Fruit fly (Drosophila melanogaster): ENCODE data around the gene CG17202.

CG17202 gene

dm6 chr3R:12433764-12434163 lies 11.2 kb downstream of the CG17202 start, which contains the start of the genes Aos1 and Srlp:
Aos1 (minus strand) TSS chr3R:12433822.
Srlp (plus strand) TSS chr3R:12434098.
- TF ChIP-seq CG34367 (tag; optimal IDR thresholded peaks at IDR 0.05) (no peak), CG15710 (tag; optimal IDR thresholded peaks at IDR 0.05) (peak; percentile 63), Snoo (tag; optimal IDR thresholded peaks at IDR 0.05) (peak; percentile 32), CG32121 (GFP tag; IDR thresholded peaks at IDR 0.05) (0 out of 2 replicates have a peak, but pooled peaks have one; percentile 29), CG9948 (tag; optimal IDR thresholded peaks at IDR 0.05) (peak; percentile 41), CG17806 (tag; optimal IDR thresholded peaks at IDR 0.05) (peak; percentile 35), Pif1B (GFP tag; optimal IDR thresholded peaks at IDR 0.05) (no peak)

- TF ChIP-seq fd96Ca (GFP tag; IDR thresholded peaks at IDR 0.05) (no peak), CG10348 (GFP tag; IDR thresholded peaks at IDR 0.05) (no peak), CG34367 (tag; optimal IDR thresholded peaks at IDR 0.05) (no peak), Snoo (tag; optimal IDR thresholded peaks at IDR 0.05) (no peak), CG15710 (tag; optimal IDR thresholded peaks at IDR 0.05) (no peak), CG8301 (tag; optimal IDR thresholded peaks at IDR 0.05) (no peak), CG12605 (GFP tag; IDR thresholded peaks at IDR 0.05) (no peak), gl (tag; optimal IDR thresholded peaks at IDR 0.05) (no peak), Pif1A (GFP tag; optimal IDR thresholded peaks at IDR 0.05) (no peak), CG14655 (GFP tag; optimal IDR thresholded peaks at IDR 0.05) (no peak), Pif1B (GFP tag; optimal IDR thresholded peaks at IDR 0.05) (no peak), CG8159 (tag; optimal IDR thresholded peaks at IDR 0.05) (no peak)
Measured at dm6 chr3R:12435948-12436347, 13.4 kb downstream of the CG17202 start, which contains the start of gene Desat2. Desat2 (plus strand) TSS chr3R:12436248.

- TF ChIP-seq CG8301 (tag; optimal IDR thresholded peaks at IDR 0.05) (no peak), CG4496 (GFP tag; IDR thresholded peaks at IDR 0.05) (no peak), D1 (tag; optimal IDR thresholded peaks at IDR 0.05) (no peak), CG32121 (GFP tag; IDR thresholded peaks at IDR 0.05) (no peak), Ets98B (GFP tag; IDR thresholded peaks at IDR 0.05) (no peak), CG8159 (tag; optimal IDR thresholded peaks at IDR 0.05) (no peak), fd96Ca (GFP tag; IDR thresholded peaks at IDR 0.05) (no peak)
Measured at dm6 chr3R:12439039-12439400, 16.5 kb downstream of the CG17202 start, which contains the start of the genes CG17207 and CG46427. CG17207 (minus strand) TSS chr3R:12439139. CG46427 (minus strand) TSS chr3R:12439139.

- TF ChIP-seq CG8159 (tag; optimal IDR thresholded peaks at IDR 0.05): no peak
- peak; percentile 5 for TF ChIP-seq EcR (GFP tag; optimal IDR thresholded peaks at IDR 0.05)
Measured at dm6 chr3R:12439401-12440143, 17.0 kb downstream of the CG17202 start, which contains the start of gene Desat1. Desat1 (plus strand) TSS chr3R:12439600.

- TF ChIP-seq Ets98B (GFP tag; IDR thresholded peaks at IDR 0.05) (peak; percentile 20; the same call in 1 of the 2 replicates), Pif1A (GFP tag; optimal IDR thresholded peaks at IDR 0.05) (no peak), EcR (GFP tag; optimal IDR thresholded peaks at IDR 0.05) (no peak), CG4496 (GFP tag; IDR thresholded peaks at IDR 0.05) (peak; percentile 32; the same call in 1 of the 3 replicates), CG8159 (tag; optimal IDR thresholded peaks at IDR 0.05) (no peak), CG15710 (tag; optimal IDR thresholded peaks at IDR 0.05) (no peak)
Measured at dm6 chr3R:12441008-12441606, 18.5 kb downstream of the CG17202 start.

- TF ChIP-seq CG14655 (GFP tag; optimal IDR thresholded peaks at IDR 0.05) (peak; percentile 76), Ets98B (GFP tag; IDR thresholded peaks at IDR 0.05) (no peak), CG15710 (tag; optimal IDR thresholded peaks at IDR 0.05) (peak; percentile 28), CG10348 (GFP tag; IDR thresholded peaks at IDR 0.05) (no peak), CG34367 (tag; optimal IDR thresholded peaks at IDR 0.05) (no peak), EcR (GFP tag; optimal IDR thresholded peaks at IDR 0.05) (peak; percentile 62), CG4496 (GFP tag; IDR thresholded peaks at IDR 0.05) (peak; percentile 61; the same call in 2 of the 3 replicates), D1 (tag; optimal IDR thresholded peaks at IDR 0.05) (peak; percentile 45), rn (GFP tag; IDR thresholded peaks at IDR 0.05) (no peak), Pif1B (GFP tag; optimal IDR thresholded peaks at IDR 0.05) (peak; percentile 0), CG32121 (GFP tag; IDR thresholded peaks at IDR 0.05) (peak; percentile 57; the same call in 1 of the 2 replicates), CG8159 (tag; optimal IDR thresholded peaks at IDR 0.05) (peak; percentile 63), CG13204 (GFP tag; optimal IDR thresholded peaks at IDR 0.05) (no peak), gl (tag; optimal IDR thresholded peaks at IDR 0.05) (peak; percentile 22), fd96Ca (GFP tag; IDR thresholded peaks at IDR 0.05) (no peak; the same call in 2 of the 3 replicates), CG12605 (GFP tag; IDR thresholded peaks at IDR 0.05) (peak; percentile 55), CG8301 (tag; optimal IDR thresholded peaks at IDR 0.05) (peak; percentile 70), CG17806 (tag; optimal IDR thresholded peaks at IDR 0.05) (peak; percentile 46), Snoo (tag; optimal IDR thresholded peaks at IDR 0.05) (no peak), Pif1A (GFP tag; optimal IDR thresholded peaks at IDR 0.05) (peak; percentile 55), CG9948 (tag; optimal IDR thresholded peaks at IDR 0.05) (peak; percentile 55)
Measured at dm6 chr3R:12442601-12443533, 20.3 kb downstream of the CG17202 start.
